Worm (Caenorhabditis elegans) whole organism, midembryonic: ENCODE results near the gene C25F9.11.

Experiments used
- T22C8.4 ChIP-seq: fragments of 200-800 bp; sonication (Bioruptor generic); IDR thresholded peaks from 2 replicates; pipeline ENCODE4 v1.3.6; 2022; ENCODE audit warnings: missing genetic modification characterization, missing compliant biosample characterization
- cog-1 ChIP-seq: sonication (generic microtip); optimal IDR thresholded peaks from 2 replicates; lab custom pipeline; 2016; ENCODE audit warnings: missing genetic modification characterization, missing compliant biosample characterization
- flt-1 ChIP-seq: fragments of 200-800 bp; sonication (Bioruptor generic); IDR thresholded peaks from 2 replicates; pipeline ENCODE4 v1.3.6; 2022; ENCODE audit warnings: missing genetic modification characterization, missing compliant biosample characterization
- klf-2 ChIP-seq: fragments of 200-800 bp; sonication (Bioruptor generic); conservative IDR thresholded peaks from 2 replicates; pipeline ENCODE4 v1.3.6; 2022; ENCODE audit warnings: missing genetic modification reagents, missing genetic modification characterization, missing compliant biosample characterization
- med-1 ChIP-seq: sonication (generic microtip); optimal IDR thresholded peaks from 2 replicates; lab custom pipeline; 2017; ENCODE audit warnings: missing genetic modification characterization, mild to moderate bottlenecking, missing compliant biosample characterization, antibody characterized with exemption, missing genetic modification reagents; ENCODE audit not compliant: insufficient read depth
- ref-1 ChIP-seq: fragments of 200-800 bp; sonication (Bioruptor generic); conservative IDR thresholded peaks from 2 replicates; pipeline ENCODE4 v1.3.6; 2022; ENCODE audit warnings: missing genetic modification reagents, missing genetic modification characterization, missing compliant biosample characterization
- tab-1 ChIP-seq: fragments of 200-800 bp; sonication (Bioruptor generic); IDR thresholded peaks from 2 replicates; pipeline ENCODE4 v1.3.6; 2022; ENCODE audit warnings: missing genetic modification characterization, missing compliant biosample characterization
- ztf-23 ChIP-seq: fragments of 200-800 bp; sonication (Bioruptor generic); IDR thresholded peaks from 2 replicates; pipeline ENCODE4 v1.3.6; 2022; ENCODE audit warnings: missing genetic modification reagents, missing genetic modification characterization, missing compliant biosample characterization
- ztf-29 ChIP-seq: fragments of 200-800 bp; sonication (Bioruptor generic); IDR thresholded peaks from 2 replicates; pipeline ENCODE4 v1.3.6; 2022; ENCODE audit warnings: missing genetic modification reagents, missing genetic modification characterization, missing compliant biosample characterization

Gene C25F9.11

DNA sequence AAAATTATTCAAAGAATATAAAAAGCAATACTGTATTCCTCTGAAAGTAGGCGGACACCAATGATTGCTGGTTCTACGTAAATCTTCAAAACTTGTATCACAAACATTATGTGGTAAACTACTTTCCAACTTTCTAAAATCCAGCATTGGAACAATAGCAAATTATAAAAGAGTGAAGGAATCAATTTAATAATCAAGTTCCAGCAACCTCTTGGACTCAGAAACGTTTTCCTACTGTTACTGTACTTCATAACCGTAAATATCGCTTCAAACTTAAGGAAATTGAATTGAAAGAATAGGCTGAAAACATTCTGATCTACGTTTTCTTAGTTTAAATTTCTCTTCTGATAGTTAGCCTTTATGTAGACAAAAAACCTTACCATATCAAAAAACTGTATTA, 29.3 kb downstream of the C25F9.11 start:
- TF ChIP-seq med-1 (GFP tag; lab: Kevin White, UChicago) (no peak), ztf-29 (GFP tag; lab: Robert Waterston, UW) (no peak), flt-1 (GFP tag; lab: Robert Waterston, UW) (no peak), T22C8.4 (GFP tag; lab: Robert Waterston, UW) (no peak), ref-1 (GFP tag; lab: Robert Waterston, UW) (no peak), cog-1 (tag; lab: Kevin White, UChicago) (no peak), klf-2 (no peak), ztf-23 (GFP tag; lab: Robert Waterston, UW) (no peak)

DNA sequence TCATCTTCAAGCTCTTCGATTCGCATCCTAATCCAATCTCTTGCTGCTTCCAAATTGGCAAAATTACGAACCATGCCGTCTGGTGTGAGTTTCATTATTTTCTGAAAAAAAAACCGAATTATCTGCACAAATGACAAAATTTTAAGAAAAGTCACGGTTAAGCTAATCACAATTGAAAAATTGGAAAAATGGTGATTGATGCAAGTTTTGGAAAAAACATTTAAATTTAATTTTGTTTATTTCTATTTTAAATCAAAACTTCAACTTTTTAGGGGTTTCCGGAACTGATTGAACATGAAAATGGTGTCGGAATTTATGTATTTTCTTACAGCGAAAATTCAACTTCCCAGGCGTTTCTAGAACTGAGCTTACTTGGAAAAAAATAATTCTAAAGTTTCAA, 30.0 kb downstream of the C25F9.11 start, which contains the start of gene C25F9.12:
Gene C25F9.12 (minus strand): TSS at position 101 of the 400 bp plus-strand sequence.
- TF ChIP-seq ref-1 (GFP tag; lab: Robert Waterston, UW) (no peak), cog-1 (tag; lab: Kevin White, UChicago) (no peak), klf-2 (no peak), ztf-23 (GFP tag; lab: Robert Waterston, UW) (no peak), tab-1 (GFP tag; lab: Robert Waterston, UW) (no peak), flt-1 (GFP tag; lab: Robert Waterston, UW) (no peak), med-1 (GFP tag; lab: Kevin White, UChicago) (no peak), T22C8.4 (GFP tag; lab: Robert Waterston, UW) (no peak), ztf-29 (GFP tag; lab: Robert Waterston, UW) (no peak)

ce11 chrV:19401429-19401828, 31.4 kb downstream of the C25F9.11 start:
- no peak for TF ChIP-seq flt-1 (GFP tag; lab: Robert Waterston, UW)
- TF ChIP-seq tab-1 (GFP tag; lab: Robert Waterston, UW) = no peak
- no peak for TF ChIP-seq T22C8.4 (GFP tag; lab: Robert Waterston, UW)
- no peak for TF ChIP-seq cog-1 (tag; lab: Kevin White, UChicago)
- no peak for TF ChIP-seq klf-2
- TF ChIP-seq ref-1 (GFP tag; lab: Robert Waterston, UW) = no peak
- TF ChIP-seq ztf-29 (GFP tag; lab: Robert Waterston, UW) = no peak
- TF ChIP-seq ztf-23 (GFP tag; lab: Robert Waterston, UW) = no peak

ce11 chrV:19400619-19401018, 32.3 kb downstream of the C25F9.11 start, which contains the start of gene srw-86:
srw-86 (minus strand) TSS chrV:19400719.
- TF ChIP-seq klf-2 = no peak
- TF ChIP-seq med-1 (GFP tag; lab: Kevin White, UChicago) = no peak
- no peak for TF ChIP-seq T22C8.4 (GFP tag; lab: Robert Waterston, UW)
- no peak for TF ChIP-seq ref-1 (GFP tag; lab: Robert Waterston, UW)
- TF ChIP-seq cog-1 (tag; lab: Kevin White, UChicago) = no peak
- TF ChIP-seq ztf-23 (GFP tag; lab: Robert Waterston, UW) = no peak
- no peak for TF ChIP-seq tab-1 (GFP tag; lab: Robert Waterston, UW)
- no peak for TF ChIP-seq ztf-29 (GFP tag; lab: Robert Waterston, UW)
- no peak for TF ChIP-seq flt-1 (GFP tag; lab: Robert Waterston, UW)

- TF ChIP-seq ref-1 (GFP tag; lab: Robert Waterston, UW) (no peak), klf-2 (no peak), med-1 (GFP tag; lab: Kevin White, UChicago) (no peak), ztf-29 (GFP tag; lab: Robert Waterston, UW) (no peak), flt-1 (GFP tag; lab: Robert Waterston, UW) (no peak), tab-1 (GFP tag; lab: Robert Waterston, UW) (no peak), ztf-23 (GFP tag; lab: Robert Waterston, UW) (no peak), T22C8.4 (GFP tag; lab: Robert Waterston, UW) (no peak), cog-1 (tag; lab: Kevin White, UChicago) (no peak)
These were observed 34.0 kb downstream of the C25F9.11 start, which contains the start of gene C25F9.13 for ce11 chrV:19398882-19399281. C25F9.13 (minus strand) TSS chrV:19398982.

DNA sequence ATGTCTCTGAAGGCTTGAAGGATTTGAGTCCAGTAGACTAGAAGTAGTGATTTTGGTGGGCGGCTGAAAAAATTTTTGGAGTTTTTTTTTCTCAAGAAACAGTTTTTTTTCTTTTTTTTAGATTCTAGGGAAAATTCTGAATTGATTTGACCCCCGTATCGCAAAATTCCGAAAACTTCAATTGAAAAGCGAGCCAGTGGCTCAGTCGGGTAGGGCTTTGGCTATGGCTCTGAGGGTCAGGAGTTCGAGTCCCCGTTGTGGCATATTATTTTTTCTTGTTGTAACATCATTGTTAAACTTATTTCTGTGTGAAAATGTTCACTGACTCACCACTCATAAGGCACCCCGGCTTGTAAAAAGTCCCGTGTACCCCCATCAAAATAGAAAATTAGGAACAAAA, 34.5 kb downstream of the C25F9.11 start:
- TF ChIP-seq ztf-29 (GFP tag; lab: Robert Waterston, UW) (no peak), klf-2 (no peak), ztf-23 (GFP tag; lab: Robert Waterston, UW) (no peak), T22C8.4 (GFP tag; lab: Robert Waterston, UW) (no peak)

DNA sequence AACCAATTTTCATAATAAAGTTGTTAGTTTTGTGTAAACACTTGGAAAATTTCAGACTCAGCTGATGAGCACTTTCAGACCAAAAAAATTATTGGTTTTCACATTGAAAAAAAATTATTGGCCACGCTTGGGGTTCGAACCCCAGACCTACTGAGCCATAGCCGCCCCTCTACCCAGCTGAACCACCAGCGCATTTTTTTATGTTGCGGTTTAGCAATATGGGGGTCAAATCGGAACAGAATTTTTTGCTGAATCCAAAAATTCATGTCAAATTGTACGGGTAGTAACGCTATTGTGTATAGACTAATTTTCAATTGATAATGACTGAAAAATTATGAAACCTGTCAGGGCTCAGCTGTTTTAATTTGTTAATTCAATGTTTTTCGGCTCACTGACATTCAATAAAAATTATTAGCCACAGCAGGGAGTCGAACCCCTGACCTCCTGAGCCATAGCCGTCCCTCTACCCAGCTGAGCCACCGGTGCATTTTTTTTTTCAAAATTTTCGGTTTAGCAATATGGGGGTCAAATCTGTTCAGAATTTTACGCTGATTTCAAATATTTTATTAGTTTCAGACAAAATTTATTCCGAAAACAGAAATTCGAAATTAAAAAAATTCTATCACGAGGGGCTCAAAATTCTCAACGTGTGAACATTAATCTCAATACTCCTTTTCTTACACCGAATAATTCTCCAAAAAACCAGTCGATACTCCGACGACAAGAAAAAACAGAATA, 36.1 kb downstream of the C25F9.11 start:
- no peak for TF ChIP-seq cog-1 (tag; lab: Kevin White, UChicago)
- no peak for TF ChIP-seq med-1 (GFP tag; lab: Kevin White, UChicago)
- no peak for TF ChIP-seq flt-1 (GFP tag; lab: Robert Waterston, UW)
- TF ChIP-seq ztf-29 (GFP tag; lab: Robert Waterston, UW) = no peak
- TF ChIP-seq klf-2 = no peak
- TF ChIP-seq ref-1 (GFP tag; lab: Robert Waterston, UW) = no peak
- TF ChIP-seq tab-1 (GFP tag; lab: Robert Waterston, UW) = no peak
- no peak for TF ChIP-seq T22C8.4 (GFP tag; lab: Robert Waterston, UW)
- TF ChIP-seq ztf-23 (GFP tag; lab: Robert Waterston, UW) = no peak

DNA sequence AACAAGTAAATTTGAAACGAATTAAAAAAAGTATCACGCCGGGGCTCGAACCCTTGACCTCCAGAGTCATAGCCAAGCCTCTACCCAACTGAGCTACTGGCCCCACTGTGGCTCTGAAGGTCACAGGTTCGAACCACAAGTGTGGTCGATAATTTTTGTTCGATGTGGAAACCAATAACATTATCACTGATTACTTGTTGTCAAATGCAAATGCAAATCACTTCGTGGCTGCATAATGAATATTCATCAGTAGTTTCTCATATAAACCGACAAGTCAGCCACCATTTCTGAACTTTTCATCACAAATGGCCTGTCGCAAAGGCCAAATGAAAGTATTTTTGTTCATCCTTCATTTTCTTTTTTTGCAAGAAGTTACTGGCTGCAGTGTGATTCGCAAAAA, 38.1 kb downstream of the C25F9.11 start, which contains the start of gene C25F9.8:
Gene C25F9.8 (plus strand): TSS at position 301 of the 400 bp plus-strand sequence.
- TF ChIP-seq klf-2 = no peak
- TF ChIP-seq cog-1 (tag; lab: Kevin White, UChicago) = no peak
- TF ChIP-seq flt-1 (GFP tag; lab: Robert Waterston, UW) = no peak
- no peak for TF ChIP-seq T22C8.4 (GFP tag; lab: Robert Waterston, UW)
- TF ChIP-seq ztf-23 (GFP tag; lab: Robert Waterston, UW) = no peak
- TF ChIP-seq med-1 (GFP tag; lab: Kevin White, UChicago) = no peak
- TF ChIP-seq ref-1 (GFP tag; lab: Robert Waterston, UW) = no peak
- no peak for TF ChIP-seq ztf-29 (GFP tag; lab: Robert Waterston, UW)
- no peak for TF ChIP-seq tab-1 (GFP tag; lab: Robert Waterston, UW)

ce11 chrV:19391242-19391641, 41.6 kb downstream of the C25F9.11 start:
- TF ChIP-seq med-1 (GFP tag; lab: Kevin White, UChicago) (no peak), T22C8.4 (GFP tag; lab: Robert Waterston, UW) (no peak), flt-1 (GFP tag; lab: Robert Waterston, UW) (no peak), ztf-29 (GFP tag; lab: Robert Waterston, UW) (no peak), klf-2 (no peak), tab-1 (GFP tag; lab: Robert Waterston, UW) (no peak), ztf-23 (GFP tag; lab: Robert Waterston, UW) (no peak), ref-1 (GFP tag; lab: Robert Waterston, UW) (no peak), cog-1 (tag; lab: Kevin White, UChicago) (no peak)
